Worm (Caenorhabditis elegans) whole organism, mixed stage, embryonic: ENCODE data around the gene daf-3.

Source experiments
- blmp-1 ChIP-seq: fragments of 150-350 bp; optimal IDR thresholded peaks from 2 replicates; lab custom pipeline; 2014; ENCODE audit warnings: missing biosample characterization, missing genetic modification characterization
- ceh-83 ChIP-seq: fragments of 200-800 bp; sonication (Bioruptor generic); optimal IDR thresholded peaks from 2 replicates; lab custom pipeline; 2018; ENCODE audit warnings: mild to moderate bottlenecking, missing genetic modification characterization, missing compliant biosample characterization
- ces-1 ChIP-seq: fragments of 150-350 bp; optimal IDR thresholded peaks from 2 replicates; lab custom pipeline; 2014; ENCODE audit warnings: missing biosample characterization, missing genetic modification reagents, missing genetic modification characterization
- ham-2 ChIP-seq: fragments of 200-800 bp; sonication (Bioruptor generic); optimal IDR thresholded peaks from 2 replicates; lab custom pipeline; 2018; ENCODE audit warnings: mild to moderate bottlenecking, missing genetic modification characterization, missing compliant biosample characterization
- lsy-2 ChIP-seq: fragments of 150-350 bp; optimal IDR thresholded peaks from 2 replicates; lab custom pipeline; 2014; ENCODE audit warnings: missing biosample characterization, missing genetic modification characterization
- mep-1 ChIP-seq: fragments of 150-350 bp; optimal IDR thresholded peaks from 2 replicates; lab custom pipeline; 2017; ENCODE audit warnings: missing biosample characterization, missing genetic modification reagents, missing genetic modification characterization, inconsistent platforms
- nhr-12 ChIP-seq: fragments of 150-350 bp; optimal IDR thresholded peaks from 2 replicates; lab custom pipeline; 2014; ENCODE audit warnings: missing biosample characterization, missing genetic modification characterization
- nhr-2 ChIP-seq: fragments of 150-350 bp; optimal IDR thresholded peaks from 2 replicates; lab custom pipeline; 2014; ENCODE audit warnings: missing biosample characterization, missing genetic modification characterization
- nhr-237 ChIP-seq: fragments of 150-350 bp; optimal IDR thresholded peaks from 2 replicates; lab custom pipeline; 2014; ENCODE audit warnings: missing biosample characterization, missing genetic modification characterization
- pha-4 ChIP-seq: fragments of 150-350 bp; optimal IDR thresholded peaks from 2 replicates; lab custom pipeline; 2018; ENCODE audit warnings: missing biosample characterization, missing genetic modification reagents, missing genetic modification characterization
- unc-39 ChIP-seq: fragments of 150-350 bp; optimal IDR thresholded peaks from 2 replicates; lab custom pipeline; 2014; ENCODE audit warnings: missing biosample characterization, missing genetic modification characterization
- zip-8 ChIP-seq: fragments of 150-350 bp; optimal IDR thresholded peaks from 2 replicates; lab custom pipeline; 2014; ENCODE audit warnings: missing biosample characterization, missing genetic modification characterization

- no peak for TF ChIP-seq nhr-237 (tag; lab: Kevin White, UChicago)
- TF ChIP-seq ham-2 (GFP tag; lab: Kevin White, UChicago) = no peak
- TF ChIP-seq mep-1 (tag; lab: Kevin White, UChicago) = no peak
- TF ChIP-seq ceh-83 (GFP tag; lab: Kevin White, UChicago) = no peak
- TF ChIP-seq pha-4 (tag; lab: Kevin White, UChicago) = no peak
- TF ChIP-seq lsy-2 (tag; lab: Kevin White, UChicago) = no peak
- TF ChIP-seq blmp-1 = no peak
- no peak for TF ChIP-seq unc-39 (tag; lab: Kevin White, UChicago)
- no peak for TF ChIP-seq ces-1 (GFP tag; lab: Kevin White, UChicago)
- no peak for TF ChIP-seq nhr-2 (tag; lab: Kevin White, UChicago)
- no peak for TF ChIP-seq zip-8 (tag; lab: Kevin White, UChicago)
- no peak for TF ChIP-seq nhr-12 (tag; lab: Kevin White, UChicago)
Measured at ce11 chrX:825375-825774, at the start of gene daf-3.
